Fruit fly (Drosophila melanogaster) whole organism, pupa: ENCODE results near the gene beta-PheRS.

Source experiments
- CG10348 ChIP-seq: fragments of 200-800 bp; sonication (Bioruptor generic); IDR thresholded peaks from 2 replicates; pipeline ENCODE4 v1.3.6; 2022; ENCODE audit warnings: missing biosample characterization, missing genetic modification characterization
- CG12605 ChIP-seq: fragments of 200-800 bp; sonication (Bioruptor generic); IDR thresholded peaks from 2 replicates; pipeline ENCODE4 v1.3.6; 2022; ENCODE audit warnings: missing biosample characterization, missing genetic modification characterization
- CG13204 ChIP-seq: fragments of 200-800 bp; sonication (Bioruptor generic); optimal IDR thresholded peaks from 2 replicates; lab custom pipeline; 2018; ENCODE audit warnings: missing biosample characterization, mild to moderate bottlenecking, missing genetic modification characterization, moderate library complexity
- CG14655 ChIP-seq: fragments of 200-800 bp; sonication (Bioruptor generic); optimal IDR thresholded peaks from 3 replicates; lab custom pipeline; 2017; ENCODE audit warnings: mild to moderate bottlenecking, missing biosample characterization, missing genetic modification reagents, missing genetic modification characterization
- CG15710 ChIP-seq: fragments of 200-800 bp; sonication (Bioruptor generic); optimal IDR thresholded peaks from 2 replicates; lab custom pipeline; 2018; ENCODE audit warnings: missing biosample characterization, mild to moderate bottlenecking, missing genetic modification characterization, moderate library complexity
- CG17806 ChIP-seq: fragments of 200-800 bp; sonication (Bioruptor generic); optimal IDR thresholded peaks from 2 replicates; lab custom pipeline; 2018; ENCODE audit warnings: missing biosample characterization, mild to moderate bottlenecking, missing genetic modification characterization, moderate library complexity
- CG32121 ChIP-seq: fragments of 200-800 bp; sonication (Bioruptor generic); IDR thresholded peaks from 2 replicates; pipeline ENCODE4 v1.3.6; 2022; ENCODE audit warnings: missing biosample characterization, missing genetic modification characterization
- CG34367 ChIP-seq: fragments of 200-800 bp; sonication (Bioruptor generic); optimal IDR thresholded peaks from 2 replicates; lab custom pipeline; 2018; ENCODE audit warnings: missing biosample characterization, mild to moderate bottlenecking, missing genetic modification characterization
- CG4496 ChIP-seq: fragments of 200-800 bp; sonication (Bioruptor generic); IDR thresholded peaks from 3 replicates; pipeline ENCODE4 v1.3.6; 2022; ENCODE audit warnings: missing biosample characterization, missing genetic modification characterization
- CG8159 ChIP-seq: fragments of 200-800 bp; sonication (Bioruptor generic); optimal IDR thresholded peaks from 3 replicates; lab custom pipeline; 2018; ENCODE audit warnings: missing biosample characterization, mild to moderate bottlenecking, missing genetic modification characterization, moderate library complexity
- CG8301 ChIP-seq: fragments of 200-800 bp; sonication (Bioruptor generic); optimal IDR thresholded peaks from 2 replicates; lab custom pipeline; 2018; ENCODE audit warnings: missing biosample characterization, mild to moderate bottlenecking, missing genetic modification characterization
- CG9948 ChIP-seq: fragments of 200-800 bp; sonication (Bioruptor generic); optimal IDR thresholded peaks from 2 replicates; lab custom pipeline; 2018; ENCODE audit warnings: missing biosample characterization, mild to moderate bottlenecking, missing genetic modification characterization, moderate library complexity
- D1 ChIP-seq: fragments of 200-800 bp; sonication (Bioruptor generic); optimal IDR thresholded peaks from 2 replicates; lab custom pipeline; 2018; ENCODE audit warnings: missing biosample characterization, mild to moderate bottlenecking, missing genetic modification characterization, moderate library complexity
- EcR ChIP-seq: fragments of 200-800 bp; sonication (Bioruptor generic); optimal IDR thresholded peaks from 3 replicates; lab custom pipeline; 2019; ENCODE audit warnings: missing biosample characterization, missing genetic modification characterization, mild to moderate bottlenecking, moderate library complexity, missing genetic modification reagents
- Ets98B ChIP-seq: fragments of 200-800 bp; sonication (Bioruptor generic); IDR thresholded peaks from 2 replicates; pipeline ENCODE4 v1.3.6; 2022; ENCODE audit warnings: missing biosample characterization, missing genetic modification characterization
- Pif1A ChIP-seq: fragments of 200-800 bp; sonication (Bioruptor generic); optimal IDR thresholded peaks from 3 replicates; lab custom pipeline; 2016; ENCODE audit warnings: missing biosample characterization, missing genetic modification characterization
- Pif1B ChIP-seq: fragments of 200-800 bp; sonication (Bioruptor generic); optimal IDR thresholded peaks from 3 replicates; lab custom pipeline; 2016; ENCODE audit warnings: missing biosample characterization, missing genetic modification characterization
- Snoo ChIP-seq: fragments of 200-800 bp; sonication (Bioruptor generic); optimal IDR thresholded peaks from 3 replicates; lab custom pipeline; 2017; ENCODE audit warnings: missing biosample characterization, mild to moderate bottlenecking, missing genetic modification characterization, inconsistent platforms
- fd96Ca ChIP-seq: fragments of 200-800 bp; sonication (Bioruptor generic); IDR thresholded peaks from 3 replicates; pipeline ENCODE4 v1.3.6; 2022; ENCODE audit warnings: missing biosample characterization, missing genetic modification characterization
- gl ChIP-seq: fragments of 200-800 bp; sonication (Bioruptor generic); optimal IDR thresholded peaks from 2 replicates; lab custom pipeline; 2018; ENCODE audit warnings: missing biosample characterization, mild to moderate bottlenecking, missing genetic modification characterization
- rn ChIP-seq: fragments of 200-800 bp; sonication (Bioruptor generic); IDR thresholded peaks from 2 replicates; pipeline ENCODE4 v1.3.6; 2022; ENCODE audit warnings: missing biosample characterization, missing genetic modification characterization

Gene beta-PheRS

dm6 chr3R:24293171-24293570 is 40.7 kb upstream of the beta-PheRS start:
- TF ChIP-seq CG10348 (GFP tag; lab: Robert Waterston, UW) = no peak
- TF ChIP-seq CG32121 (GFP tag; lab: Robert Waterston, UW) = no peak
- TF ChIP-seq Pif1B = no peak
- TF ChIP-seq CG12605 (GFP tag; lab: Robert Waterston, UW) = no peak
- TF ChIP-seq D1 (tag; lab: Kevin White, UChicago) = no peak
- no peak for TF ChIP-seq Pif1A
- no peak for TF ChIP-seq CG8301 (tag; lab: Kevin White, UChicago)
- no peak for TF ChIP-seq CG15710 (tag; lab: Kevin White, UChicago)
- no peak for TF ChIP-seq fd96Ca (GFP tag; lab: Robert Waterston, UW)
- TF ChIP-seq CG4496 = no peak
- no peak for TF ChIP-seq CG14655 (GFP tag; lab: Kevin White, UChicago)
- TF ChIP-seq EcR = no peak
- TF ChIP-seq Snoo (tag; lab: Kevin White, UChicago) = no peak
- TF ChIP-seq, all 21 proteins: peak for 0

- TF ChIP-seq CG34367 (tag; lab: Kevin White, UChicago) (peak; percentile 52), EcR (no peak), CG12605 (GFP tag; lab: Robert Waterston, UW) (no peak), Ets98B (GFP tag; lab: Robert Waterston, UW) (no peak; the same call in 1 of the 2 replicates), CG13204 (no peak), gl (tag; lab: Kevin White, UChicago) (peak; percentile 45), CG17806 (no peak), CG8301 (tag; lab: Kevin White, UChicago) (peak; percentile 20), CG8159 (peak; percentile 7), Pif1A (peak; percentile 28), Pif1B (no peak), CG32121 (GFP tag; lab: Robert Waterston, UW) (0 out of 2 replicates have a peak, but pooled peaks have one; percentile 26), CG9948 (tag; lab: Kevin White, UChicago) (no peak), Snoo (tag; lab: Kevin White, UChicago) (peak; percentile 72), CG15710 (tag; lab: Kevin White, UChicago) (peak; percentile 46), CG4496 (peak; percentile 57; the same call in 2 of the 3 replicates), fd96Ca (GFP tag; lab: Robert Waterston, UW) (peak; percentile 36; the same call in 1 of the 3 replicates)
These were observed 37.4 kb upstream of the beta-PheRS start, which contains the start of the genes CG34290 and Uck for dm6 chr3R:24289768-24290349. Gene CG34290, minus strand, starts transcription at chr3R:24289818. Gene Uck, plus strand, starts transcription at chr3R:24290172.

dm6 chr3R:24287157-24287556 is 34.7 kb upstream of the beta-PheRS start:
- no peak for TF ChIP-seq CG8301 (tag; lab: Kevin White, UChicago)
- TF ChIP-seq EcR = peak; percentile 27
- TF ChIP-seq gl (tag; lab: Kevin White, UChicago) = peak; percentile 15
- TF ChIP-seq CG13204 = peak; percentile 17

dm6 chr3R:24285423-24285822 is 32.9 kb upstream of the beta-PheRS start:
- peak; percentile 29 for TF ChIP-seq CG13204
- TF ChIP-seq CG8159 = no peak
- TF ChIP-seq EcR = peak; percentile 93
- TF ChIP-seq Ets98B (GFP tag; lab: Robert Waterston, UW) = peak; percentile 14; the same call in 1 of the 2 replicates
- TF ChIP-seq, all 21 proteins: peak for 3

dm6 chr3R:24284164-24284563 is 31.7 kb upstream of the beta-PheRS start:
- TF ChIP-seq Snoo (tag; lab: Kevin White, UChicago) (no peak), EcR (no peak), fd96Ca (GFP tag; lab: Robert Waterston, UW) (no peak), CG15710 (tag; lab: Kevin White, UChicago) (no peak), Pif1B (no peak), CG8301 (tag; lab: Kevin White, UChicago) (no peak), gl (tag; lab: Kevin White, UChicago) (no peak), CG32121 (GFP tag; lab: Robert Waterston, UW) (no peak), CG12605 (GFP tag; lab: Robert Waterston, UW) (no peak), Pif1A (no peak), CG4496 (no peak)

- no peak for TF ChIP-seq CG15710 (tag; lab: Kevin White, UChicago)
- TF ChIP-seq CG13204 = peak; percentile 86
- TF ChIP-seq CG12605 (GFP tag; lab: Robert Waterston, UW) = peak; percentile 47; the same call in 1 of the 2 replicates
- TF ChIP-seq CG32121 (GFP tag; lab: Robert Waterston, UW) = peak; percentile 62; the same call in 1 of the 2 replicates
- TF ChIP-seq D1 (tag; lab: Kevin White, UChicago) = no peak
- TF ChIP-seq CG8159 = no peak
- TF ChIP-seq EcR = peak; percentile 60
- TF ChIP-seq CG8301 (tag; lab: Kevin White, UChicago) = peak; percentile 25
- peak; percentile 55 for TF ChIP-seq CG14655 (GFP tag; lab: Kevin White, UChicago)
- TF ChIP-seq Pif1B = no peak
- no peak for TF ChIP-seq Pif1A
- TF ChIP-seq gl (tag; lab: Kevin White, UChicago) = no peak
- no peak for TF ChIP-seq Snoo (tag; lab: Kevin White, UChicago)
- peak; percentile 42; the same call in 1 of the 2 replicates for TF ChIP-seq Ets98B (GFP tag; lab: Robert Waterston, UW)
- TF ChIP-seq rn = no peak
- no peak for TF ChIP-seq CG17806
- peak; percentile 50; the same call in 1 of the 3 replicates for TF ChIP-seq fd96Ca (GFP tag; lab: Robert Waterston, UW)
- TF ChIP-seq CG10348 (GFP tag; lab: Robert Waterston, UW) = no peak
- TF ChIP-seq CG34367 (tag; lab: Kevin White, UChicago) = no peak
- TF ChIP-seq CG4496 = peak; percentile 67
- TF ChIP-seq CG9948 (tag; lab: Kevin White, UChicago) = no peak
- TF ChIP-seq, all 21 proteins: peak for 9
These were observed 31.2 kb upstream of the beta-PheRS start, which contains the start of gene CG6356 for dm6 chr3R:24283582-24284085. Gene CG6356, plus strand, starts transcription at chr3R:24283955.
